Worm (Caenorhabditis elegans) whole organism, L3 larva: ENCODE data around the gene ZK1067.4.

Source experiments
- ceh-9 ChIP-seq: sonication (generic microtip); optimal IDR thresholded peaks from 2 replicates; lab custom pipeline; 2018; ENCODE audit warnings: missing biosample characterization, missing genetic modification characterization
- elt-1 ChIP-seq: fragments of 150-350 bp; optimal IDR thresholded peaks from 2 replicates; lab custom pipeline; 2014; ENCODE audit warnings: missing biosample characterization, missing genetic modification characterization
- elt-2 ChIP-seq: sonication (generic microtip); optimal IDR thresholded peaks from 2 replicates; lab custom pipeline; 2016; ENCODE audit warnings: missing genetic modification reagents, mild to moderate bottlenecking, missing genetic modification characterization, missing compliant biosample characterization
- nhr-12 ChIP-seq: fragments of 150-350 bp; optimal IDR thresholded peaks from 2 replicates; lab custom pipeline; 2014; ENCODE audit warnings: missing biosample characterization, missing genetic modification characterization
- nhr-23 ChIP-seq: fragments of 150-350 bp; optimal IDR thresholded peaks from 2 replicates; lab custom pipeline; 2014; ENCODE audit warnings: missing biosample characterization, missing genetic modification reagents, missing genetic modification characterization
- nhr-237 ChIP-seq: fragments of 150-350 bp; optimal IDR thresholded peaks from 2 replicates; lab custom pipeline; 2014; ENCODE audit warnings: missing biosample characterization, missing genetic modification characterization
- pha-4 ChIP-seq: fragments of 150-350 bp; optimal IDR thresholded peaks from 2 replicates; lab custom pipeline; 2014; ENCODE audit warnings: missing biosample characterization, missing genetic modification reagents, missing genetic modification characterization
- unc-62 ChIP-seq: fragments of 150-350 bp; sonication (generic microtip); optimal IDR thresholded peaks from 4 replicates; lab custom pipeline; 2014; ENCODE audit warnings: missing biosample characterization, missing genetic modification reagents, missing genetic modification characterization

DNA sequence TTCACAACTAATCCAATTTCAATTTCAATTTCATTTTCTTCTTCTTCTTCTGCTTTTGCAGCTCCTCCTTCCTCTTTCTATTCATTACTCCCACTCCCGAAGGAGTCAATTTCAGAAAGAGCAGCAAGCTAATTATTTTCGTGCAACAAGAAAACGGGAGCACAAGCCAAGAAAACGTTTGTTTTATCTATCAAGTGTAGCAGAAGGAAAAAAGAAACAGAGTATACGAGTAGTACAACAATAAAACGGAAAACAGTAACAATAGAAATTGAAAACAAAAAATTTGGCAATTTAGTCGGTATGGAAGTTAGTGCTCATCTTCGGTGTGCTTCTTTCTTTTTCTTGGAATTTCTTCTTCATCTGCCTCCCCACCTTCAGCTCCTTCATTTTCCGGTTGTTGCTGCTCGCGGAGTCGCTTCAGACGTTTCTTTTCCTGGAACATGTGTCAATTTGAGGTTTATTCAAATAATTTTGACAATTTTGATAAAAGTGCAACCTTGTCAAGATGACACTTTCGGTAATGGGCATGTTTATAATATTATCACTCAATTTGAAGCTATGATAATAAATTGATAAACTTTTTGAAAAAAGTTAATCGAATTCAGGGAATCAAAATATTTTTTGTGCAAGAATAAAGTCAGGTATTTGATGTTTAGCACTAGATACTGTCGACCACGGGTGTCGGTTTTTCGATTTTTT, 44.3 kb upstream of the ZK1067.4 start, which contains the start of gene W07A12.8:
- no peak for TF ChIP-seq pha-4
- TF ChIP-seq ceh-9 (tag; lab: Kevin White, UChicago): no peak
- no peak for TF ChIP-seq nhr-12 (tag; lab: Kevin White, UChicago)
- TF ChIP-seq nhr-23 (tag; lab: Kevin White, UChicago): no peak
- TF ChIP-seq elt-1 (tag; lab: Kevin White, UChicago): no peak
- TF ChIP-seq elt-2 (tag; lab: Kevin White, UChicago): peak; percentile 39
- no peak for TF ChIP-seq unc-62 (GFP tag; lab: Kevin White, UChicago)
- TF ChIP-seq nhr-237 (tag; lab: Kevin White, UChicago): no peak
